Worm (Caenorhabditis elegans): Measurements from ENCODE around the gene henn-1.

DNA sequence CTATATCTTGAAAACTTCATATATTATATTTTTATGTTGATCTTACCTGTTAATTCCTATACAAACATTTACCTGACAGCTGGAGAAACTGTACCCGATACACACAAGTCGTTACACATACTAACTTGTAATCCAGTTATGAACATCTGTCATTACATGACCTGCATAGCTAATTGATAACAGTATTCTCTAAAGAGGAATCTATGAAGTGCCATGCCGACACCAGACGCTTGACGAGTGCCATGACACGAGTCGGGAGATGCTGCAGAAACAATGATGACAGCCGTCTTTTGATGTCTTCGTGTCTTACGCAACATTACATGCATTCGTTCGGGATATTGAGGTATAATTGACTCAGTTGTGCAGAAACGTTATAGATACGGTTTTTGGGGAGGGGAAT lies 12.4 kb upstream of the henn-1 start:
- TF ChIP-seq T22C8.4 (GFP tag; IDR thresholded peaks at IDR 0.05): no peak
- no peak for TF ChIP-seq klf-2 (GFP tag; conservative IDR thresholded peaks at IDR 0.05)
- no peak for TF ChIP-seq ztf-23 (GFP tag; IDR thresholded peaks at IDR 0.05)
- TF ChIP-seq cog-1 (tag; optimal IDR thresholded peaks at IDR 0.05): no peak
- no peak for TF ChIP-seq flt-1 (GFP tag; IDR thresholded peaks at IDR 0.05)
